Fruit fly (Drosophila melanogaster) whole organism, prepupa: ENCODE measurements around the gene CG32679.

ENCODE experiments used
- Blimp-1 ChIP-seq: fragments of 200-800 bp; sonication (Bioruptor generic); optimal IDR thresholded peaks from 3 replicates; lab custom pipeline; 2017; ENCODE audit warnings: missing biosample characterization, missing genetic modification characterization, mild to moderate bottlenecking, moderate library complexity, missing genetic modification reagents
- CG16779 ChIP-seq: fragments of 200-800 bp; sonication (Bioruptor generic); optimal IDR thresholded peaks from 3 replicates; lab custom pipeline; 2017; ENCODE audit warnings: missing biosample characterization, mild to moderate bottlenecking, missing genetic modification characterization
- CG6854 ChIP-seq: fragments of 200-800 bp; sonication (Bioruptor generic); optimal IDR thresholded peaks from 2 replicates; lab custom pipeline; 2017; ENCODE audit warnings: missing biosample characterization, mild to moderate bottlenecking, missing genetic modification characterization
- lz ChIP-seq: fragments of 200-800 bp; sonication (Bioruptor generic); optimal IDR thresholded peaks from 3 replicates; lab custom pipeline; 2016; ENCODE audit warnings: missing biosample characterization, missing genetic modification characterization
- ss ChIP-seq, 2 experiments: fragments of 200-800 bp; sonication (Bioruptor generic); optimal IDR thresholded peaks; 2 replicates in 1 of 2; 3 replicates in 1 of 2; lab custom pipeline; 2017 to 2018; ENCODE audit warnings: mild to moderate bottlenecking in 2 of 2, missing biosample characterization in 2 of 2, missing genetic modification characterization in 2 of 2, moderate library complexity in 1 of 2

DNA sequence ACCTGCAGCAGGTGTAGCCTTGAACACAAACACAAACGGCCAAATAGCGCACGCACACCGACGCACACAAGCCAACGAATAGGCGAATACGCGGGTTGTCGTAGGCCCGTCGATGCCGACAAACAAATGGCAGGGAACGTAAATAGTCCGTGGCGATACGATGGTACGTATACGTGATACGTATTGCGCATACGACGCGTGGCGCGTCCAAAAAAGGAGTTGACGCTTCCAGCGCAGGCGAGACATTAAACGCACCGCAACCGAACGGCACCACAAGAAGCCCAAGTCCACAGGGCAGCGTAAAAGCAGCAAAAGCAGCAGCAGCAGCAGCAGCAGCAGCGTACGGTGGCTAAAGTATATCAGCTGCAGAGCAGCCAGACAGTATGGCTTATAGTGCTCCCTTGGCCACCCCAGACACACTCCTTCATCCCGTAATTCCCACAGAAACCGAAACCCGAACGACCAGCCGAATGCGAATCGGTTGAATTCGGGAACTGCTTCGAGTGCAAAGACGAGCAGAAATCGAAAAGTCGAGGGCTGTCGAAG lies 48.8 kb downstream of the CG32679 start:
- TF ChIP-seq CG6854 (GFP tag; lab: Kevin White, UChicago) (no peak), ss (GFP tag; optimal IDR thresholded peaks at IDR 0.05; lab: Kevin White, UChicago) (peak in 1 of 2 experiments; percentile 37), Blimp-1 (GFP tag; lab: Kevin White, UChicago) (no peak), CG16779 (tag; lab: Kevin White, UChicago) (no peak), lz (GFP tag; lab: Kevin White, UChicago) (peak; percentile 50)
